Fruit fly (Drosophila melanogaster) whole organism, embryonic: Measurements from ENCODE around the gene Naa20A.

Experiments
- Bteb2 ChIP-seq: fragments of 200-800 bp; sonication (Bioruptor generic); optimal IDR thresholded peaks from 2 replicates; lab custom pipeline; 2016; ENCODE audit warnings: missing biosample characterization, missing genetic modification characterization
- CG11085 ChIP-seq: fragments of 200-800 bp; sonication (Bioruptor generic); IDR thresholded peaks from 2 replicates; pipeline ENCODE4 v1.3.6; 2022; ENCODE audit warnings: missing biosample characterization, missing genetic modification characterization
- CG11398 ChIP-seq: fragments of 200-800 bp; sonication (Bioruptor generic); optimal IDR thresholded peaks from 2 replicates; lab custom pipeline; 2016; ENCODE audit warnings: missing biosample characterization, missing genetic modification characterization
- CG12104 ChIP-seq: fragments of 200-800 bp; sonication (Bioruptor generic); optimal IDR thresholded peaks from 3 replicates; lab custom pipeline; 2016; ENCODE audit warnings: missing biosample characterization, missing genetic modification characterization
- CG13287 ChIP-seq: fragments of 200-800 bp; sonication (Bioruptor generic); IDR thresholded peaks from 2 replicates; pipeline ENCODE4 v1.3.6; 2022; ENCODE audit warnings: missing biosample characterization, missing genetic modification characterization; ENCODE audit not compliant: partially characterized antibody
- CG14710 ChIP-seq: fragments of 200-800 bp; sonication (Bioruptor generic); optimal IDR thresholded peaks from 3 replicates; lab custom pipeline; 2019; ENCODE audit warnings: missing biosample characterization, mild to moderate bottlenecking, missing genetic modification characterization, moderate library complexity
- CG15514 ChIP-seq: fragments of 200-800 bp; sonication (Bioruptor generic); optimal IDR thresholded peaks from 3 replicates; lab custom pipeline; 2017; ENCODE audit warnings: missing biosample characterization, missing genetic modification characterization, mild to moderate bottlenecking, moderate library complexity, missing genetic modification reagents
- CG1792 ChIP-seq: fragments of 200-800 bp; sonication (Bioruptor generic); optimal IDR thresholded peaks from 2 replicates; lab custom pipeline; 2016; ENCODE audit warnings: missing biosample characterization, missing genetic modification characterization
- CG31365 ChIP-seq: fragments of 200-800 bp; sonication (Bioruptor generic); optimal IDR thresholded peaks from 2 replicates; lab custom pipeline; 2018; ENCODE audit warnings: missing biosample characterization, mild to moderate bottlenecking, missing genetic modification characterization
- CG3995 ChIP-seq: fragments of 200-800 bp; sonication (Bioruptor generic); optimal IDR thresholded peaks from 3 replicates; lab custom pipeline; 2016; ENCODE audit warnings: missing biosample characterization, missing genetic modification characterization
- CG4707 ChIP-seq: fragments of 200-800 bp; sonication (Bioruptor generic); optimal IDR thresholded peaks from 2 replicates; lab custom pipeline; 2018; ENCODE audit warnings: missing biosample characterization, mild to moderate bottlenecking, missing genetic modification characterization, moderate library complexity
- CG5953 ChIP-seq: fragments of 200-800 bp; sonication (Bioruptor generic); IDR thresholded peaks from 2 replicates; pipeline ENCODE4 v1.3.6; 2022; ENCODE audit warnings: missing biosample characterization, missing genetic modification characterization
- CG7556 ChIP-seq: fragments of 200-800 bp; sonication (Bioruptor generic); optimal IDR thresholded peaks from 2 replicates; lab custom pipeline; 2017; ENCODE audit warnings: missing biosample characterization, mild to moderate bottlenecking, missing genetic modification characterization
- D19A ChIP-seq: fragments of 200-800 bp; optimal IDR thresholded peaks from 3 replicates; lab custom pipeline; 2019; ENCODE audit warnings: missing biosample characterization, mild to moderate bottlenecking, missing genetic modification characterization, moderate library complexity
- Doc3 ChIP-seq: fragments of 200-800 bp; sonication (Bioruptor generic); IDR thresholded peaks from 3 replicates; pipeline ENCODE4 v1.3.6; 2022; ENCODE audit warnings: missing biosample characterization, missing genetic modification characterization; ENCODE audit not compliant: partially characterized antibody
- Fer3 ChIP-seq: fragments of 200-800 bp; sonication (Bioruptor generic); optimal IDR thresholded peaks from 2 replicates; lab custom pipeline; 2018; ENCODE audit warnings: missing biosample characterization, mild to moderate bottlenecking, missing genetic modification characterization, moderate library complexity
- Nf-YC ChIP-seq: fragments of 200-800 bp; optimal IDR thresholded peaks from 3 replicates; lab custom pipeline; 2019; ENCODE audit warnings: missing biosample characterization, mild to moderate bottlenecking, missing genetic modification characterization, moderate library complexity
- Opbp ChIP-seq: fragments of 200-800 bp; sonication (Bioruptor generic); IDR thresholded peaks from 3 replicates; pipeline ENCODE4 v1.3.6; 2022; ENCODE audit warnings: missing biosample characterization, missing genetic modification characterization; ENCODE audit not compliant: partially characterized antibody
- Optix ChIP-seq: fragments of 200-800 bp; sonication (Bioruptor generic); IDR thresholded peaks from 3 replicates; pipeline ENCODE4 v1.3.6; 2022; ENCODE audit warnings: missing biosample characterization, missing genetic modification characterization
- Ptx1 ChIP-seq: fragments of 200-800 bp; sonication (Bioruptor generic); IDR thresholded peaks from 2 replicates; pipeline ENCODE4 v1.3.6; 2022; ENCODE audit warnings: missing biosample characterization, missing genetic modification characterization
- Rfx ChIP-seq: fragments of 200-800 bp; sonication (Bioruptor generic); IDR thresholded peaks from 2 replicates; pipeline ENCODE4 v1.3.6; 2022; ENCODE audit warnings: missing biosample characterization, missing genetic modification characterization
- Spps ChIP-seq: fragments of 200-800 bp; sonication (Bioruptor generic); optimal IDR thresholded peaks from 2 replicates; lab custom pipeline; 2018; ENCODE audit warnings: missing biosample characterization, mild to moderate bottlenecking, missing genetic modification characterization
- TFAM ChIP-seq: fragments of 200-800 bp; sonication (Bioruptor generic); optimal IDR thresholded peaks from 2 replicates; lab custom pipeline; 2017; ENCODE audit warnings: missing biosample characterization, missing genetic modification characterization, inconsistent platforms
- Tbp ChIP-seq: fragments of >200 bp; optimal IDR thresholded peaks from 2 replicates; lab custom pipeline; 2018; ENCODE audit warnings: missing biosample characterization, missing genetic modification characterization
- ap ChIP-seq: fragments of 200-800 bp; sonication (Bioruptor generic); IDR thresholded peaks from 2 replicates; pipeline ENCODE4 v1.3.6; 2022; ENCODE audit warnings: missing biosample characterization, missing genetic modification characterization
- ash1 ChIP-seq: fragments of 200-800 bp; sonication (Bioruptor generic); optimal IDR thresholded peaks from 2 replicates; lab custom pipeline; 2018; ENCODE audit warnings: missing biosample characterization, mild to moderate bottlenecking, missing genetic modification characterization
- bigmax ChIP-seq: fragments of 200-800 bp; sonication (Bioruptor generic); optimal IDR thresholded peaks from 2 replicates; lab custom pipeline; 2018; ENCODE audit warnings: missing biosample characterization, mild to moderate bottlenecking, missing genetic modification characterization
- cad ChIP-seq: fragments of >200 bp; optimal IDR thresholded peaks from 2 replicates; lab custom pipeline; 2017; ENCODE audit warnings: missing biosample characterization, missing genetic modification characterization
- dm ChIP-seq: fragments of 200-800 bp; sonication (Bioruptor generic); optimal IDR thresholded peaks from 3 replicates; lab custom pipeline; 2016; ENCODE audit warnings: missing biosample characterization, missing genetic modification characterization
- dpn ChIP-seq, 2 experiments: fragments of 200-800 bp; sonication (Bioruptor generic); optimal IDR thresholded peaks; 3 replicates each; lab custom pipeline; 2016; ENCODE audit warnings: missing biosample characterization in 2 of 2, missing genetic modification characterization in 2 of 2
- emc ChIP-seq: fragments of 200-800 bp; sonication (Bioruptor generic); optimal IDR thresholded peaks from 2 replicates; lab custom pipeline; 2016; ENCODE audit warnings: missing biosample characterization, missing genetic modification characterization
- ewg ChIP-seq: fragments of 200-800 bp; sonication (Bioruptor generic); optimal IDR thresholded peaks from 3 replicates; lab custom pipeline; 2017; ENCODE audit warnings: mild to moderate bottlenecking, missing biosample characterization, missing genetic modification reagents, missing genetic modification characterization
- exex ChIP-seq: fragments of 200-800 bp; sonication (Bioruptor generic); optimal IDR thresholded peaks from 4 replicates; lab custom pipeline; 2018; ENCODE audit warnings: missing biosample characterization, mild to moderate bottlenecking, missing genetic modification characterization, moderate library complexity
- fru ChIP-seq: fragments of >200 bp; optimal IDR thresholded peaks from 2 replicates; lab custom pipeline; 2017
- grau ChIP-seq: fragments of 200-800 bp; optimal IDR thresholded peaks from 3 replicates; lab custom pipeline; 2019; ENCODE audit warnings: missing biosample characterization, mild to moderate bottlenecking, missing genetic modification characterization, moderate library complexity
- hth ChIP-seq: fragments of >200 bp; optimal IDR thresholded peaks from 2 replicates; lab custom pipeline; 2017; ENCODE audit warnings: inconsistent platforms
- inv ChIP-seq: fragments of 200-800 bp; sonication (Bioruptor generic); IDR thresholded peaks from 2 replicates; pipeline ENCODE4 v1.3.6; 2022; ENCODE audit warnings: missing biosample characterization, missing genetic modification characterization; ENCODE audit not compliant: partially characterized antibody
- lilli ChIP-seq: fragments of 200-800 bp; sonication (Bioruptor generic); optimal IDR thresholded peaks from 3 replicates; lab custom pipeline; 2016; ENCODE audit warnings: missing biosample characterization, missing genetic modification characterization
- nmo ChIP-seq: fragments of 200-800 bp; sonication (Bioruptor generic); optimal IDR thresholded peaks from 2 replicates; lab custom pipeline; 2018; ENCODE audit warnings: missing biosample characterization, mild to moderate bottlenecking, missing genetic modification characterization, moderate library complexity
- odd ChIP-seq: fragments of 200-800 bp; sonication (Bioruptor generic); optimal IDR thresholded peaks from 2 replicates; lab custom pipeline; 2017; ENCODE audit warnings: missing biosample characterization, mild to moderate bottlenecking, missing genetic modification characterization
- pan ChIP-seq, 4 experiments: fragments of >200 bp in 3 of 4; fragments of 200-800 bp in 1 of 4; sonication (Bioruptor generic) in 1 of 4; optimal IDR thresholded peaks in 3 of 4; IDR thresholded peaks in 1 of 4; 2 replicates each; pipeline versions ENCODE4 v1.3.6 to Lab custom; 2017 to 2022; ENCODE audit warnings: missing biosample characterization in 2 of 4, missing genetic modification characterization in 2 of 4, mixed read lengths in 1 of 4
- pb ChIP-seq: fragments of 200-800 bp; sonication (Bioruptor generic); optimal IDR thresholded peaks from 3 replicates; lab custom pipeline; 2016; ENCODE audit warnings: missing biosample characterization, missing genetic modification characterization
- peb ChIP-seq: fragments of 200-800 bp; sonication (Bioruptor generic); IDR thresholded peaks from 2 replicates; pipeline ENCODE4 v1.3.6; 2022; ENCODE audit warnings: missing biosample characterization, missing genetic modification characterization
- repo ChIP-seq: fragments of 200-800 bp; sonication (Bioruptor generic); optimal IDR thresholded peaks from 2 replicates; lab custom pipeline; 2016; ENCODE audit warnings: missing biosample characterization, missing genetic modification characterization
- salm ChIP-seq: fragments of 200-800 bp; sonication (Bioruptor generic); optimal IDR thresholded peaks from 2 replicates; lab custom pipeline; 2018; ENCODE audit warnings: missing biosample characterization, mild to moderate bottlenecking, missing genetic modification characterization
- sens ChIP-seq: fragments of 200-800 bp; sonication (Bioruptor generic); peaks from one replicate; lab custom pipeline; 2016; ENCODE audit warnings: missing biosample characterization, missing genetic modification characterization
- sens-2 ChIP-seq: fragments of 200-800 bp; sonication (Bioruptor generic); IDR thresholded peaks from 2 replicates; pipeline ENCODE4 v1.3.6; 2022; ENCODE audit warnings: missing biosample characterization, missing genetic modification characterization
- sqz ChIP-seq: fragments of 200-800 bp; sonication (Bioruptor generic); optimal IDR thresholded peaks from 3 replicates; lab custom pipeline; 2018; ENCODE audit warnings: missing biosample characterization, mild to moderate bottlenecking, missing genetic modification characterization
- sr ChIP-seq: fragments of 200-800 bp; sonication (Bioruptor generic); IDR thresholded peaks from 3 replicates; pipeline ENCODE4 v1.3.6; 2022; ENCODE audit warnings: missing biosample characterization, missing genetic modification characterization
- ssp ChIP-seq: fragments of 200-800 bp; sonication (Bioruptor generic); IDR thresholded peaks from 2 replicates; pipeline ENCODE4 v1.3.6; 2022; ENCODE audit warnings: missing biosample characterization, missing genetic modification characterization
- twi ChIP-seq: fragments of 200-800 bp; optimal IDR thresholded peaks from 2 replicates; lab custom pipeline; 2019; ENCODE audit warnings: missing biosample characterization, mild to moderate bottlenecking, missing genetic modification characterization, moderate library complexity

Gene Naa20A

dm6 chrX:19603953-19604352, 18.9 kb downstream of the Naa20A start (continued):
- TF ChIP-seq Doc3 (GFP tag; lab: Robert Waterston, UW) (no peak), Tbp (GFP tag; lab: Kevin White, UChicago) (no peak), inv (GFP tag; lab: Robert Waterston, UW) (no peak), Fer3 (tag; lab: Kevin White, UChicago) (peak; percentile 80), lilli (GFP tag; lab: Kevin White, UChicago) (peak; percentile 85), CG5953 (GFP tag; lab: Robert Waterston, UW) (peak; percentile 61), sr (peak; percentile 72; the same call in 2 of the 3 replicates), sqz (GFP tag; lab: Kevin White, UChicago) (peak; percentile 5), exex (tag; lab: Kevin White, UChicago) (peak; percentile 33), CG31365 (tag; lab: Kevin White, UChicago) (no peak), Spps (tag; lab: Kevin White, UChicago) (peak; percentile 29), CG3995 (GFP tag; lab: Kevin White, UChicago) (peak; percentile 6), repo (GFP tag; lab: Kevin White, UChicago) (peak; percentile 43), CG1792 (GFP tag; lab: Kevin White, UChicago) (peak; percentile 39), CG12104 (GFP tag; lab: Kevin White, UChicago) (peak; percentile 30), CG11398 (no peak), Ptx1 (peak; percentile 82), odd (GFP tag; lab: Kevin White, UChicago) (no peak), emc (GFP tag; lab: Kevin White, UChicago) (no peak), CG11085 (GFP tag; lab: Robert Waterston, UW) (peak; percentile 78), peb (GFP tag; lab: Robert Waterston, UW) (peak; percentile 40; the same call in 1 of the 2 replicates), nmo (peak; percentile 79), CG15514 (GFP tag; lab: Kevin White, UChicago) (peak; percentile 58), Bteb2 (GFP tag; lab: Kevin White, UChicago) (peak; percentile 8), Nf-YC (tag; lab: Kevin White, UChicago) (peak; percentile 64), D19A (tag; lab: Kevin White, UChicago) (peak; percentile 42), hth (no peak), dm (GFP tag; lab: Kevin White, UChicago) (no peak), sens-2 (GFP tag; lab: Robert Waterston, UW) (peak; percentile 62; the same call in 1 of the 2 replicates), twi (tag; lab: Kevin White, UChicago) (no peak), Rfx (GFP tag; lab: Robert Waterston, UW) (peak; percentile 93), pan (optimal IDR thresholded peaks at IDR 0.05; lab: Kevin White, UChicago) (no peak), pan (GFP tag; optimal IDR thresholded peaks at IDR 0.05 in 1 of 2, IDR thresholded peaks at IDR 0.05 in 1 of 2) (peak in 1 of 2 experiments; percentile 83), CG4707 (GFP tag; lab: Kevin White, UChicago) (peak; percentile 13), CG14710 (tag; lab: Kevin White, UChicago) (peak; percentile 44), bigmax (GFP tag; lab: Kevin White, UChicago) (no peak), sens (peak; percentile 92), TFAM (GFP tag; lab: Kevin White, UChicago) (no peak), CG13287 (GFP tag; lab: Robert Waterston, UW) (no peak), CG7556 (peak; percentile 64), dpn (GFP tag; optimal IDR thresholded peaks at IDR 0.05; lab: Kevin White, UChicago) (peak; percentile 67 to 79), ap (peak; percentile 58), Opbp (GFP tag; lab: Robert Waterston, UW) (no peak), ash1 (GFP tag; lab: Kevin White, UChicago) (no peak), ewg (GFP tag; lab: Kevin White, UChicago) (peak; percentile 48), Optix (GFP tag; lab: Robert Waterston, UW) (0 out of 3 replicates have a peak, but pooled peaks have one; percentile 27), pb (GFP tag; lab: Kevin White, UChicago) (no peak), ssp (GFP tag; lab: Robert Waterston, UW) (peak; percentile 59), salm (tag; lab: Kevin White, UChicago) (no peak), fru (lab: Kevin White, UChicago) (no peak), cad (no peak), grau (tag; lab: Kevin White, UChicago) (peak; percentile 78)
